Worm (Caenorhabditis elegans) whole organism, L4/young adult: ENCODE measurements around the gene ubh-3.

Source experiments
- dao-5 ChIP-seq: sonication (generic microtip); optimal IDR thresholded peaks from 2 replicates; lab custom pipeline; 2016; ENCODE audit warnings: missing genotype, missing genetic modification characterization, moderate library complexity, missing compliant biosample characterization
- him-1 ChIP-seq: sonication (generic microtip); optimal IDR thresholded peaks from 2 replicates; lab custom pipeline; 2016; ENCODE audit warnings: missing genotype, missing genetic modification reagents, missing genetic modification characterization, missing compliant biosample characterization

DNA sequence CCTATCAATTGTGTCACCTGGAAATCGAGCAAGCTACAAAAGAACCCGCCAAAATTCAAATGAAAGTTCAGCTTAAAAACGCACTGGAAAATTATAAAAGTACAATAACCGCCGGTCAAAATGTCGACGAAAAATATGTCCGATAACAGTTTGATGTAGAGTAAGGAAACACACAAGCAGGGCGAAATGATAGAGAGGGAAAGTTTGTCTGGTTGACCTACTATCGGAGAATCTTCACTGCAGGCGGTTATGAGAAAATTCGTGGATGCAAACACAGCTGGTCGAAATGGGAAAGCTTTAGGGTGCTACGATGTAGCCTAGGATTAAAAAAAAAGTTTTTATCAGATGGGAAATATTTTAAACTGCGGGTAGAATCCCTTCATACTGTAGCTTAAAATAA, 13.2 kb downstream of the ubh-3 start:
- TF ChIP-seq him-1 (no peak), dao-5 (no peak)
